Worm (Caenorhabditis elegans) whole organism, L1 larva: ENCODE data around the gene C15C7.4.

Experiments
- blmp-1 ChIP-seq: fragments of 150-350 bp; optimal IDR thresholded peaks from 2 replicates; lab custom pipeline; 2014; ENCODE audit warnings: missing biosample characterization, missing genetic modification characterization
- ces-1 ChIP-seq: fragments of 150-350 bp; optimal IDR thresholded peaks from 2 replicates; lab custom pipeline; 2014; ENCODE audit warnings: missing biosample characterization, missing genetic modification reagents, missing genetic modification characterization
- jun-1 ChIP-seq: fragments of 150-350 bp; optimal IDR thresholded peaks from 2 replicates; lab custom pipeline; 2014; ENCODE audit warnings: missing biosample characterization, missing genetic modification reagents, missing genetic modification characterization
- mdl-1 ChIP-seq, 2 experiments: fragments of 150-350 bp; optimal IDR thresholded peaks; 2 replicates each; lab custom pipeline; 2014 to 2017; ENCODE audit warnings: missing biosample characterization in 2 of 2, missing genetic modification characterization in 2 of 2, inconsistent platforms in 1 of 2
- nhr-11 ChIP-seq: fragments of 150-350 bp; optimal IDR thresholded peaks from 2 replicates; lab custom pipeline; 2014; ENCODE audit warnings: missing biosample characterization, missing genetic modification characterization
- nhr-12 ChIP-seq: sonication (generic microtip); optimal IDR thresholded peaks from 2 replicates; lab custom pipeline; 2017; ENCODE audit warnings: missing biosample characterization, missing genetic modification characterization
- pqm-1 ChIP-seq: sonication (generic microtip); optimal IDR thresholded peaks from 3 replicates; lab custom pipeline; 2017; ENCODE audit warnings: missing biosample characterization, missing genetic modification characterization
- unc-62 ChIP-seq: fragments of 150-350 bp; optimal IDR thresholded peaks from 2 replicates; lab custom pipeline; 2014; ENCODE audit warnings: missing biosample characterization, missing genetic modification reagents, missing genetic modification characterization
- ztf-11 ChIP-seq, 2 experiments: sonication (generic microtip); optimal IDR thresholded peaks; 2 replicates each; lab custom pipeline; 2016 to 2017; ENCODE audit warnings: missing genetic modification characterization in 2 of 2, missing biosample characterization in 1 of 2, missing compliant biosample characterization in 1 of 2

- TF ChIP-seq jun-1 (no peak), mdl-1 (tag; optimal IDR thresholded peaks at IDR 0.05; lab: Kevin White, UChicago) (no peak), nhr-11 (no peak), blmp-1 (tag; lab: Kevin White, UChicago) (no peak), ces-1 (GFP tag; lab: Kevin White, UChicago) (no peak), unc-62 (GFP tag; lab: Kevin White, UChicago) (no peak), nhr-12 (no peak), pqm-1 (tag; lab: Kevin White, UChicago) (no peak), ztf-11 (tag; optimal IDR thresholded peaks at IDR 0.05; lab: Kevin White, UChicago) (no peak)
Observed at ce11 chrX:3102817-3103216, 42.5 kb upstream of the C15C7.4 start.
